Worm (Caenorhabditis elegans) whole organism, L2 larva: ENCODE results near the gene F12A10.9.

Source experiments
- F13H6.1 ChIP-seq: sonication (generic microtip); optimal IDR thresholded peaks from 2 replicates; lab custom pipeline; 2016; ENCODE audit warnings: missing genetic modification characterization, missing compliant biosample characterization
- R02D3.7 ChIP-seq: fragments of 150-350 bp; optimal IDR thresholded peaks from 2 replicates; lab custom pipeline; 2014; ENCODE audit warnings: missing biosample characterization, missing genetic modification characterization
- Y55F3AM.14 ChIP-seq: fragments of 200-800 bp; sonication (Bioruptor generic); optimal IDR thresholded peaks from 2 replicates; lab custom pipeline; 2018; ENCODE audit warnings: mild to moderate bottlenecking, missing genetic modification characterization, missing compliant biosample characterization
- ZK546.5 ChIP-seq: sonication (generic microtip); optimal IDR thresholded peaks from 2 replicates; lab custom pipeline; 2017; ENCODE audit warnings: missing biosample characterization, missing genetic modification characterization
- alr-1 ChIP-seq: fragments of 150-350 bp; optimal IDR thresholded peaks from 2 replicates; lab custom pipeline; 2014; ENCODE audit warnings: missing biosample characterization, missing genetic modification characterization
- aly-2 ChIP-seq: fragments of 150-350 bp; optimal IDR thresholded peaks from 2 replicates; lab custom pipeline; 2014; ENCODE audit warnings: missing biosample characterization, missing genetic modification characterization
- ceh-16 ChIP-seq: fragments of 150-350 bp; optimal IDR thresholded peaks from 2 replicates; lab custom pipeline; 2014; ENCODE audit warnings: missing biosample characterization, missing genetic modification characterization
- ceh-82 ChIP-seq: fragments of 150-350 bp; optimal IDR thresholded peaks from 2 replicates; lab custom pipeline; 2014; ENCODE audit warnings: missing biosample characterization, missing genetic modification characterization
- crh-2 ChIP-seq: sonication (generic microtip); optimal IDR thresholded peaks from 2 replicates; lab custom pipeline; 2017; ENCODE audit warnings: missing biosample characterization, missing genetic modification characterization
- elt-3 ChIP-seq: sonication (generic microtip); optimal IDR thresholded peaks from 2 replicates; lab custom pipeline; 2017; ENCODE audit warnings: missing biosample characterization, missing genetic modification characterization
- fos-1 ChIP-seq: fragments of 150-350 bp; optimal IDR thresholded peaks from 2 replicates; lab custom pipeline; 2014; ENCODE audit warnings: missing biosample characterization, missing genetic modification characterization
- lin-11 ChIP-seq: fragments of 150-350 bp; sonication (generic microtip); optimal IDR thresholded peaks from 2 replicates; lab custom pipeline; 2014; ENCODE audit warnings: missing biosample characterization, missing genetic modification characterization, inconsistent platforms, mixed read lengths
- mbf-1 ChIP-seq: sonication (generic microtip); optimal IDR thresholded peaks from 2 replicates; lab custom pipeline; 2017; ENCODE audit warnings: missing biosample characterization, missing genetic modification characterization
- mdl-1 ChIP-seq, 2 experiments: fragments of 150-350 bp in 1 of 2; sonication (generic microtip) in 1 of 2; optimal IDR thresholded peaks; 2 replicates each; lab custom pipeline; 2017; ENCODE audit warnings: missing biosample characterization in 2 of 2, missing genetic modification characterization in 2 of 2
- nhr-10 ChIP-seq: sonication (generic microtip); optimal IDR thresholded peaks from 2 replicates; lab custom pipeline; 2017; ENCODE audit warnings: missing biosample characterization, missing genetic modification characterization
- nhr-11 ChIP-seq: fragments of 150-350 bp; optimal IDR thresholded peaks from 2 replicates; lab custom pipeline; 2014; ENCODE audit warnings: missing biosample characterization, missing genetic modification characterization
- nhr-12 ChIP-seq: fragments of 150-350 bp; optimal IDR thresholded peaks from 2 replicates; lab custom pipeline; 2014; ENCODE audit warnings: missing biosample characterization, missing genetic modification characterization
- nhr-129 ChIP-seq: fragments of 150-350 bp; optimal IDR thresholded peaks from 2 replicates; lab custom pipeline; 2014; ENCODE audit warnings: missing biosample characterization, missing genetic modification characterization
- nhr-21 ChIP-seq: fragments of 150-350 bp; optimal IDR thresholded peaks from 2 replicates; lab custom pipeline; 2014; ENCODE audit warnings: missing biosample characterization, missing genetic modification characterization
- nhr-23 ChIP-seq: fragments of 150-350 bp; optimal IDR thresholded peaks from 2 replicates; lab custom pipeline; 2014; ENCODE audit warnings: missing biosample characterization, missing genetic modification reagents, missing genetic modification characterization
- nhr-6 ChIP-seq: fragments of 150-350 bp; optimal IDR thresholded peaks from 2 replicates; lab custom pipeline; 2014; ENCODE audit warnings: missing biosample characterization, missing genetic modification characterization
- nhr-77 ChIP-seq: fragments of 150-350 bp; optimal IDR thresholded peaks from 2 replicates; lab custom pipeline; 2014; ENCODE audit warnings: missing biosample characterization, missing genetic modification characterization
- sem-4 ChIP-seq: fragments of 150-350 bp; optimal IDR thresholded peaks from 2 replicates; lab custom pipeline; 2014; ENCODE audit warnings: missing biosample characterization, missing genetic modification reagents, missing genetic modification characterization
- sma-3 ChIP-seq: sonication (generic microtip); optimal IDR thresholded peaks from 2 replicates; lab custom pipeline; 2016; ENCODE audit warnings: missing genetic modification reagents, missing genetic modification characterization, missing compliant biosample characterization
- sma-9 ChIP-seq, 2 experiments: fragments of 150-350 bp in 1 of 2; sonication (generic microtip) in 1 of 2; optimal IDR thresholded peaks; 2 replicates each; lab custom pipeline; 2014 to 2016; ENCODE audit warnings: missing genetic modification characterization in 2 of 2, mild to moderate bottlenecking in 1 of 2, missing biosample characterization in 1 of 2, missing compliant biosample characterization in 1 of 2, missing genetic modification reagents in 1 of 2, moderate library complexity in 1 of 2
- unc-39 ChIP-seq: fragments of 150-350 bp; optimal IDR thresholded peaks from 2 replicates; lab custom pipeline; 2014; ENCODE audit warnings: missing biosample characterization, missing genetic modification characterization
- unc-55 ChIP-seq: fragments of 150-350 bp; sonication (generic microtip); optimal IDR thresholded peaks from 3 replicates; lab custom pipeline; 2014; ENCODE audit warnings: missing biosample characterization, missing genetic modification reagents, missing genetic modification characterization
- unc-62 ChIP-seq: fragments of 150-350 bp; optimal IDR thresholded peaks from 2 replicates; lab custom pipeline; 2014; ENCODE audit warnings: missing biosample characterization, missing genetic modification reagents, missing genetic modification characterization
- ztf-11 ChIP-seq: sonication (generic microtip); optimal IDR thresholded peaks from 2 replicates; lab custom pipeline; 2017; ENCODE audit warnings: missing biosample characterization, missing genetic modification characterization
- ztf-4 ChIP-seq: fragments of 150-350 bp; optimal IDR thresholded peaks from 2 replicates; lab custom pipeline; 2014; ENCODE audit warnings: missing biosample characterization, missing genetic modification characterization

Gene F12A10.9

ce11 chrII:5474946-5475345 lies 23.5 kb upstream of the F12A10.9 start, which contains the start of gene ilcr-2:
ilcr-2 (plus strand) TSS chrII:5475246.
- TF ChIP-seq crh-2 (tag; lab: Kevin White, UChicago) (no peak), aly-2 (tag; lab: Kevin White, UChicago) (no peak), nhr-21 (tag; lab: Kevin White, UChicago) (no peak), nhr-11 (tag; lab: Kevin White, UChicago) (no peak), mbf-1 (no peak), nhr-12 (tag; lab: Kevin White, UChicago) (no peak), R02D3.7 (tag; lab: Kevin White, UChicago) (no peak), sem-4 (tag; lab: Kevin White, UChicago) (no peak), unc-39 (no peak), lin-11 (tag; lab: Kevin White, UChicago) (no peak), alr-1 (tag; lab: Kevin White, UChicago) (no peak), ztf-11 (tag; lab: Kevin White, UChicago) (no peak)

DNA sequence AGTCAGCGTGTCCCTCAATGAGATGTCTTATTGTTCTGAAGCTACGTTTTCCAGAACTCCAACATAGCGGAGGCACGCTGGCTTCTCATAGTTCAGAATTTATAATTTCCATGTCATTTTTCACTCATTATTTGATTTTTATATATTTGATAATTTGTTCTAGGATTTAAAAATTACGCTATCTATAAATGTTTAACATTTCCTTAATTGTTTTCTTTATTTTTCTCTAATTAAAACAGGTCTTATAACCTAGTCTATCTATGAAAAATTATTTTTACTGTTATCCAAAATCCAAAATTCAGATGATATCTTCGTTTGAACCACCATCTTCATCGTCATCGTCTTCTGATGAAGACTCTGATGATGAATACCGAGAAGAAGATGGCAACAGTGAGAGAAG lies 20.2 kb upstream of the F12A10.9 start, which contains the start of gene F56D1.1:
F56D1.1 (plus strand) TSS at position 301 of the 400 bp plus-strand sequence.
- no peak for TF ChIP-seq elt-3 (tag; lab: Kevin White, UChicago)
- no peak for TF ChIP-seq mdl-1 (tag; optimal IDR thresholded peaks at IDR 0.05; lab: Kevin White, UChicago)

DNA sequence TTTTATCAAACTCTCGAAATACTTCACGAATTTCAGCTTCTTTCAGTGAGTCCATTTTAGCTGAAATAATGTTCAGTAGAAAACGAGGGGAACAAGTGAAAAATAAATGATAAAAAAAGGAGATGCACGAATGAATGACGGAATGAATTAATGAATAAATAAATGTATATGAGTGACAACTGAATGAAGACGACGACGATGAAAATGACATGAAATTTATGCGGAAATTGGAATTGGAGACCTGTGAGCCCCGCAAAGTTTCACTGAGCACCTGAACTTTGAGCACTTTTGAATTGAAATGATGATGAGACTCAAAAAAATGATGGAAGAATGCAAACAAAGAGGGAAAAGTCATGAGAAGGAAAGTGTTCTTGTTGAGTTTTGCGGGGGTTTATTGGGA lies 16.5 kb upstream of the F12A10.9 start, which contains the start of gene cal-8:
cal-8 (minus strand) TSS at position 60 of the 400 bp plus-strand sequence.
- no peak for TF ChIP-seq nhr-23 (tag; lab: Kevin White, UChicago)
- TF ChIP-seq nhr-6 (tag; lab: Kevin White, UChicago) = no peak
- TF ChIP-seq unc-55 (GFP tag; lab: Kevin White, UChicago) = no peak
- no peak for TF ChIP-seq nhr-129 (tag; lab: Kevin White, UChicago)
- TF ChIP-seq mdl-1 (tag; optimal IDR thresholded peaks at IDR 0.05; lab: Kevin White, UChicago) = no peak
- TF ChIP-seq alr-1 (tag; lab: Kevin White, UChicago) = no peak
- no peak for TF ChIP-seq ztf-11 (tag; lab: Kevin White, UChicago)
- no peak for TF ChIP-seq F13H6.1 (tag; lab: Kevin White, UChicago)
- TF ChIP-seq unc-62 (GFP tag; lab: Kevin White, UChicago) = no peak
- TF ChIP-seq sma-9 (GFP tag; optimal IDR thresholded peaks at IDR 0.05; lab: Kevin White, UChicago) = no peak
- TF ChIP-seq sma-9 (tag; optimal IDR thresholded peaks at IDR 0.05; lab: Kevin White, UChicago) = no peak

- TF ChIP-seq sem-4 (tag; lab: Kevin White, UChicago) (no peak), aly-2 (tag; lab: Kevin White, UChicago) (no peak), sma-9 (GFP tag; optimal IDR thresholded peaks at IDR 0.05; lab: Kevin White, UChicago) (no peak), sma-9 (tag; optimal IDR thresholded peaks at IDR 0.05; lab: Kevin White, UChicago) (no peak), F13H6.1 (tag; lab: Kevin White, UChicago) (no peak), ztf-4 (tag; lab: Kevin White, UChicago) (no peak), nhr-10 (tag; lab: Kevin White, UChicago) (no peak), sma-3 (GFP tag; lab: Kevin White, UChicago) (no peak), Y55F3AM.14 (GFP tag; lab: Kevin White, UChicago) (no peak), unc-39 (no peak), ceh-16 (tag; lab: Kevin White, UChicago) (no peak), nhr-77 (tag; lab: Kevin White, UChicago) (no peak), elt-3 (tag; lab: Kevin White, UChicago) (no peak), ZK546.5 (tag; lab: Kevin White, UChicago) (no peak), ceh-82 (tag; lab: Kevin White, UChicago) (no peak)
Measured at ce11 chrII:5487844-5488243, 10.6 kb upstream of the F12A10.9 start, which contains the start of gene nep-5. nep-5 (plus strand) TSS chrII:5488144.

DNA sequence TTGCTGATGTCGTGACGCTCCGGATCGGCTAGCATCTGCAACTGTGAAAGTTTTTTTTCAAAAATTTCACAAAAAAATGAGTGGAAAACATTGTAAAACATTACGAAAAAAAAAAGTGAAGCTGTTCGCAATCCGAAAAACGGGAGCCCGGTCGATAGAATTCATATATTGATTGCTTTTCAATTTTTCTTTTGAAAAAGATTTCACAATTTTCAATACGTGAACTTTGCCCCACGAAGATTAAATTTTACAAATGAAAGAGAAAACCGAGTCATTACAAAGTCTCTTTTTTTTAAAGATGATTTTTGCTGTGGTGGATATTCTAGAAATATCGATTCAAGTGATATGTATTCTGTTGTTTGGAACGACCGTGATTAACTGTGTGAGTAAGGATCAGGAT lies 4.1 kb upstream of the F12A10.9 start, which contains the start of gene F12A10.6:
F12A10.6 (minus strand) TSS at position 101 of the 400 bp plus-strand sequence.
- TF ChIP-seq ZK546.5 (tag; lab: Kevin White, UChicago) = no peak
- TF ChIP-seq sem-4 (tag; lab: Kevin White, UChicago) = no peak
- TF ChIP-seq crh-2 (tag; lab: Kevin White, UChicago) = no peak
- no peak for TF ChIP-seq F13H6.1 (tag; lab: Kevin White, UChicago)
- no peak for TF ChIP-seq elt-3 (tag; lab: Kevin White, UChicago)

DNA sequence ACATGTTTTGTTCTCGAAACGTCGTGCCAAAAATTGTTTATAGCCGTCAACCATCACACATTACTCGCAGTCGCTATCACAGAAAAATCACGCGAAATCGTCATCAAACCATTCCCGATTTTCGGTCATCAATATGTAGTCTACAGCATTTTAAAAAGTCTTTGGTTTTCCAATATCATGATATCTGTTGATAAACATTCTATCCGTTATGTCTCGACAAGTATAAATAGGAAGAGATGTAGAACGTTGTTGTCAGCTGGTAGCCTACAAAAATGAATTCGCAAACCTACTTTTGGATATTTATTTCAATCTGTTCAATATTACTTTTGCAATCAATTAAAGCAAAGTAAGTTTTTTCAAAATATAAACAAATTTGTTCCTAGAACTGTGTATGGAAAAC lies 2.1 kb upstream of the F12A10.9 start, which contains the start of gene F12A10.1:
F12A10.1 (plus strand) TSS at position 166 of the 400 bp plus-strand sequence.
- TF ChIP-seq fos-1 (tag; lab: Kevin White, UChicago) (peak; percentile 4), mdl-1 (tag; optimal IDR thresholded peaks at IDR 0.05; lab: Kevin White, UChicago) (no peak), sma-3 (GFP tag; lab: Kevin White, UChicago) (peak; percentile 1), nhr-21 (tag; lab: Kevin White, UChicago) (peak; percentile 1)
- TF ChIP-seq, all 48 proteins: peak for 3
